Worm (Caenorhabditis elegans): ENCODE data around the gene idpp-3.

The idpp-3 gene

ce11 chrX:14938188-14938587 lies 23.2 kb downstream of the idpp-3 start:
- no peak for TF ChIP-seq ceh-43 (GFP tag; optimal IDR thresholded peaks at IDR 0.05)
- no peak for TF ChIP-seq nhr-76 (tag; optimal IDR thresholded peaks at IDR 0.05)
- no peak for TF ChIP-seq mep-1 (tag; optimal IDR thresholded peaks at IDR 0.05)

ce11 chrX:14931443-14931842 lies 29.9 kb downstream of the idpp-3 start:
- TF ChIP-seq ces-1 (GFP tag; optimal IDR thresholded peaks at IDR 0.05) (no peak), elt-3 (tag; optimal IDR thresholded peaks at IDR 0.05) (no peak), nhr-12 (tag; optimal IDR thresholded peaks at IDR 0.05) (no peak), ztf-11 (tag; optimal IDR thresholded peaks at IDR 0.05) (no peak), elt-1 (tag; optimal IDR thresholded peaks at IDR 0.05; ENCODE audit: borderline replicate concordance, insufficient read depth) (no peak), ceh-43 (GFP tag; optimal IDR thresholded peaks at IDR 0.05) (no peak), sem-2 (GFP tag; optimal IDR thresholded peaks at IDR 0.05) (no peak), flh-1 (GFP tag; optimal IDR thresholded peaks at IDR 0.05) (no peak), hlh-1 (tag; optimal IDR thresholded peaks at IDR 0.05) (no peak), ceh-39 (tag; optimal IDR thresholded peaks at IDR 0.05) (no peak), mab-5 (tag; optimal IDR thresholded peaks at IDR 0.05) (no peak), unc-39 (tag; optimal IDR thresholded peaks at IDR 0.05) (no peak), pha-4 (tag; optimal IDR thresholded peaks at IDR 0.05) (no peak), ham-2 (GFP tag; optimal IDR thresholded peaks at IDR 0.05) (no peak)

ce11 chrX:14929512-14929911 lies 31.9 kb downstream of the idpp-3 start:
- no peak for TF ChIP-seq blmp-1 (tag; optimal IDR thresholded peaks at IDR 0.05)
- TF ChIP-seq sptf-1 (tag; optimal IDR thresholded peaks at IDR 0.05) = no peak
- no peak for TF ChIP-seq bed-3 (GFP tag; optimal IDR thresholded peaks at IDR 0.05)
- no peak for TF ChIP-seq ztf-11 (tag; optimal IDR thresholded peaks at IDR 0.05)
- TF ChIP-seq flh-1 (GFP tag; optimal IDR thresholded peaks at IDR 0.05) = no peak
- TF ChIP-seq nhr-237 (tag; optimal IDR thresholded peaks at IDR 0.05) = no peak
- TF ChIP-seq snpc-4 (tag; optimal IDR thresholded peaks at IDR 0.05) = no peak
- TF ChIP-seq unc-62 (GFP tag; optimal IDR thresholded peaks at IDR 0.05) = no peak
- TF ChIP-seq ceh-83 (GFP tag; optimal IDR thresholded peaks at IDR 0.05) = no peak
- TF ChIP-seq ces-1 (GFP tag; optimal IDR thresholded peaks at IDR 0.05) = no peak
- TF ChIP-seq cnd-1 (tag; optimal IDR thresholded peaks at IDR 0.05) = no peak
- no peak for TF ChIP-seq elt-1 (tag; optimal IDR thresholded peaks at IDR 0.05; ENCODE audit: borderline replicate concordance, insufficient read depth)
- no peak for TF ChIP-seq lin-32 (GFP tag; optimal IDR thresholded peaks at IDR 0.05)
- no peak for TF ChIP-seq unc-120 (tag; optimal IDR thresholded peaks at IDR 0.05; ENCODE audit: poor library complexity, severe bottlenecking)
- TF ChIP-seq sem-2 (GFP tag; optimal IDR thresholded peaks at IDR 0.05) = no peak
- no peak for TF ChIP-seq zip-8 (tag; optimal IDR thresholded peaks at IDR 0.05)
- no peak for TF ChIP-seq unc-39 (tag; optimal IDR thresholded peaks at IDR 0.05)
- TF ChIP-seq lin-13 (tag; optimal IDR thresholded peaks at IDR 0.05) = no peak
- TF ChIP-seq pha-4 (tag; optimal IDR thresholded peaks at IDR 0.05) = no peak
- TF ChIP-seq nhr-76 (tag; optimal IDR thresholded peaks at IDR 0.05) = no peak

ce11 chrX:14928854-14929253 lies 32.5 kb downstream of the idpp-3 start, which contains the start of gene ntr-2:
Gene ntr-2, minus strand, starts transcription at chrX:14928954.
- no peak for TF ChIP-seq cnd-1 (tag; optimal IDR thresholded peaks at IDR 0.05)
- no peak for TF ChIP-seq lin-32 (GFP tag; optimal IDR thresholded peaks at IDR 0.05)
- no peak for TF ChIP-seq nhr-12 (tag; optimal IDR thresholded peaks at IDR 0.05)
- TF ChIP-seq elt-3 (tag; optimal IDR thresholded peaks at IDR 0.05) = no peak
- TF ChIP-seq M03D4.4 (tag; optimal IDR thresholded peaks at IDR 0.05) = no peak
- no peak for TF ChIP-seq elt-1 (tag; optimal IDR thresholded peaks at IDR 0.05; ENCODE audit: borderline replicate concordance, insufficient read depth)
- TF ChIP-seq zip-8 (tag; optimal IDR thresholded peaks at IDR 0.05) = no peak
- TF ChIP-seq mab-5 (tag; optimal IDR thresholded peaks at IDR 0.05) = no peak
- no peak for TF ChIP-seq ceh-83 (GFP tag; optimal IDR thresholded peaks at IDR 0.05)
- no peak for TF ChIP-seq unc-39 (tag; optimal IDR thresholded peaks at IDR 0.05)
- no peak for TF ChIP-seq nhr-28 (tag; optimal IDR thresholded peaks at IDR 0.05)

DNA sequence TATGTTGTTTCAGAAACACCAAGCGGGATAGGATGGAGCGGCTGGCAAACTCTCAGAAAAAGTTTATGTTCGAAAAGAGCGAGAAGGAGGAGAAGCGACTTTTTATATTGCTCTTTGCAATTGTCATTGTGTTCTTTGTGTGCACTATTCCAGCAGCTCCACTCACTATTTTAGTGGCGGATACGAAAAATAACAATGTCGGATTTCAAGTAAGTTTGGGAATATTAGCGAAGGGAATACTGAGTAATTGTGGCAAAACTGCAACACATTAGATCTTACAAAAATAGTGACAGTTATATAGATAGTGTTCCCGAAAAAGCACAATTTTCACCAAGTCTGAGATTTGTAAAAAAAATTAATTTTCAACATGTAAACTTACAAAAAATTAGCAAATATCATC lies 38.6 kb downstream of the idpp-3 start:
- TF ChIP-seq nhr-76 (tag; optimal IDR thresholded peaks at IDR 0.05) (no peak), lin-13 (tag; optimal IDR thresholded peaks at IDR 0.05) (no peak), lsy-2 (tag; optimal IDR thresholded peaks at IDR 0.05) (no peak), cnd-1 (tag; optimal IDR thresholded peaks at IDR 0.05) (no peak), unc-120 (tag; optimal IDR thresholded peaks at IDR 0.05; ENCODE audit: poor library complexity, severe bottlenecking) (no peak), mab-5 (tag; optimal IDR thresholded peaks at IDR 0.05) (no peak), elt-3 (tag; optimal IDR thresholded peaks at IDR 0.05) (no peak), flh-1 (GFP tag; optimal IDR thresholded peaks at IDR 0.05) (no peak), lin-32 (GFP tag; optimal IDR thresholded peaks at IDR 0.05) (no peak), nhr-2 (tag; optimal IDR thresholded peaks at IDR 0.05) (no peak), snpc-4 (tag; optimal IDR thresholded peaks at IDR 0.05) (no peak), unc-62 (GFP tag; optimal IDR thresholded peaks at IDR 0.05) (no peak), elt-1 (tag; optimal IDR thresholded peaks at IDR 0.05; ENCODE audit: borderline replicate concordance, insufficient read depth) (no peak), ztf-11 (tag; optimal IDR thresholded peaks at IDR 0.05) (no peak), mls-2 (tag; optimal IDR thresholded peaks at IDR 0.05) (no peak), ceh-43 (GFP tag; optimal IDR thresholded peaks at IDR 0.05) (no peak), ceh-83 (GFP tag; optimal IDR thresholded peaks at IDR 0.05) (no peak), sem-2 (GFP tag; optimal IDR thresholded peaks at IDR 0.05) (no peak), nhr-12 (tag; optimal IDR thresholded peaks at IDR 0.05) (no peak)

Data from whole organism, mixed stage, embryonic.